Fruit fly (Drosophila melanogaster): Measurements from ENCODE around the gene Dus2.

Dus2 gene

dm6 chrX:14247035-14247786 lies 9.4 kb downstream of the Dus2 start, which contains the start of gene mud (continued):
- no peak for TF ChIP-seq Vsx1 (GFP tag; optimal IDR thresholded peaks at IDR 0.05)
- TF ChIP-seq Fer3 (tag; optimal IDR thresholded peaks at IDR 0.05) = peak; percentile 10
- TF ChIP-seq gsb (GFP tag; IDR thresholded peaks at IDR 0.05) = no peak
- TF ChIP-seq Dbx (GFP tag; IDR thresholded peaks at IDR 0.05) = no peak
- TF ChIP-seq CG31224 (GFP tag; IDR thresholded peaks at IDR 0.05) = no peak
- TF ChIP-seq CG14050 (GFP tag; IDR thresholded peaks at IDR 0.05) = no peak
- no peak; the same call in 3 of the 4 replicates for TF ChIP-seq Gug (GFP tag; IDR thresholded peaks at IDR 0.05)
- no peak for TF ChIP-seq Sox102F (GFP tag; optimal IDR thresholded peaks at IDR 0.05)
- TF ChIP-seq fru (optimal IDR thresholded peaks at IDR 0.05) = no peak
- TF ChIP-seq CoRest (tag; optimal IDR thresholded peaks at IDR 0.05) = peak; percentile 54
- 0 out of 3 replicates have a peak, but pooled peaks have one; percentile 33 for TF ChIP-seq Mrtf (GFP tag; IDR thresholded peaks at IDR 0.05)
- no peak for TF ChIP-seq CG1647 (GFP tag; optimal IDR thresholded peaks at IDR 0.05)
- no peak for TF ChIP-seq gem (tag; optimal IDR thresholded peaks at IDR 0.05)
- TF ChIP-seq pita (GFP tag; optimal IDR thresholded peaks at IDR 0.05) = no peak
- TF ChIP-seq CG13287 (GFP tag; IDR thresholded peaks at IDR 0.05; ENCODE audit: partially characterized antibody) = peak; percentile 70
- peak; percentile 12 for TF ChIP-seq CG15601 (tag; optimal IDR thresholded peaks at IDR 0.05)
- TF ChIP-seq abd-A (tag; optimal IDR thresholded peaks at IDR 0.05) = no peak
- TF ChIP-seq Sry-δ (GFP tag; optimal IDR thresholded peaks at IDR 0.05) = peak; percentile 69
- no peak for TF ChIP-seq seq (GFP tag; IDR thresholded peaks at IDR 0.05)
- TF ChIP-seq onecut (GFP tag; IDR thresholded peaks at IDR 0.05) = no peak
- peak; percentile 72; the same call in 2 of the 3 replicates for TF ChIP-seq CG14860 (GFP tag; IDR thresholded peaks at IDR 0.05; ENCODE audit: partially characterized antibody)
- no peak for TF ChIP-seq MTF-1 (GFP tag; optimal IDR thresholded peaks at IDR 0.05; ENCODE audit: borderline replicate concordance)
- no peak for TF ChIP-seq klu (GFP tag; IDR thresholded peaks at IDR 0.05)
- no peak for TF ChIP-seq CG18764 (GFP tag; optimal IDR thresholded peaks at IDR 0.05)
- no peak for TF ChIP-seq pum (GFP tag; optimal IDR thresholded peaks at IDR 0.05)
- TF ChIP-seq CG32532 (GFP tag; IDR thresholded peaks at IDR 0.05) = peak; percentile 48
- TF ChIP-seq cg (GFP tag; optimal IDR thresholded peaks at IDR 0.05) = no peak
- peak; percentile 79 for TF ChIP-seq CG16813 (GFP tag; IDR thresholded peaks at IDR 0.05; ENCODE audit: partially characterized antibody)
- no peak for TF ChIP-seq CG3065 (GFP tag; optimal IDR thresholded peaks at IDR 0.05)
- TF ChIP-seq pho (GFP tag; optimal IDR thresholded peaks at IDR 0.05) = no peak
- TF ChIP-seq peb (GFP tag; IDR thresholded peaks at IDR 0.05) = 0 out of 2 replicates have a peak, but pooled peaks have one; percentile 21
- TF ChIP-seq ap (GFP tag; IDR thresholded peaks at IDR 0.05) = 0 out of 2 replicates have a peak, but pooled peaks have one; percentile 7
- TF ChIP-seq otp (GFP tag; IDR thresholded peaks at IDR 0.05) = 0 out of 3 replicates have a peak, but pooled peaks have one; percentile 7
- no peak for TF ChIP-seq ci (GFP tag; IDR thresholded peaks at IDR 0.05)
- peak; percentile 12 for TF ChIP-seq CG18619 (GFP tag; optimal IDR thresholded peaks at IDR 0.05)
- no peak for TF ChIP-seq CG1792 (GFP tag; optimal IDR thresholded peaks at IDR 0.05)
- no peak for TF ChIP-seq Spps (tag; optimal IDR thresholded peaks at IDR 0.05)
- no peak for TF ChIP-seq CG9876 (GFP tag; optimal IDR thresholded peaks at IDR 0.05)
- peak; percentile 81 for TF ChIP-seq knrl (GFP tag; IDR thresholded peaks at IDR 0.05; ENCODE audit: partially characterized antibody)
- TF ChIP-seq CG1602 (GFP tag; optimal IDR thresholded peaks at IDR 0.05) = no peak
- no peak for TF ChIP-seq Neu2 (GFP tag; optimal IDR thresholded peaks at IDR 0.05; ENCODE audit: borderline replicate concordance)
- no peak for TF ChIP-seq Hey (tag; optimal IDR thresholded peaks at IDR 0.05)
- no peak for TF ChIP-seq pros (GFP tag; optimal IDR thresholded peaks at IDR 0.05)
- peak; percentile 29 for TF ChIP-seq bcd (GFP tag; optimal IDR thresholded peaks at IDR 0.05)
- no peak for TF ChIP-seq nerfin-1 (tag; optimal IDR thresholded peaks at IDR 0.05)
- no peak for TF ChIP-seq Poxn (GFP tag; IDR thresholded peaks at IDR 0.05)
- TF ChIP-seq Hr3 (GFP tag; optimal IDR thresholded peaks at IDR 0.05) = peak; percentile 38
- TF ChIP-seq esg (GFP tag; conservative IDR thresholded peaks at IDR 0.05) = peak; percentile 30; the same call in 1 of the 2 replicates
- TF ChIP-seq Trl (optimal IDR thresholded peaks at IDR 0.05) = no peak
- no peak for TF ChIP-seq Trl (GFP tag; optimal IDR thresholded peaks at IDR 0.05)

Data from whole organism, embryonic.